Worm (Caenorhabditis elegans) whole organism, L1 larva: ENCODE results near the gene B0416.11.

ENCODE experiments used
- C04F5.9 ChIP-seq: sonication (generic microtip); optimal IDR thresholded peaks from 2 replicates; lab custom pipeline; 2016; ENCODE audit warnings: missing genetic modification characterization, missing compliant biosample characterization
- F16B12.6 ChIP-seq: fragments of 150-350 bp; optimal IDR thresholded peaks from 2 replicates; lab custom pipeline; 2014; ENCODE audit warnings: missing biosample characterization, missing genetic modification characterization
- aha-1 ChIP-seq: fragments of 150-350 bp; optimal IDR thresholded peaks from 2 replicates; lab custom pipeline; 2014; ENCODE audit warnings: missing biosample characterization, missing genetic modification characterization
- alr-1 ChIP-seq: fragments of 200-800 bp; sonication (Bioruptor generic); optimal IDR thresholded peaks from 2 replicates; lab custom pipeline; 2018; ENCODE audit warnings: borderline replicate concordance, mild to moderate bottlenecking, missing genetic modification characterization, missing compliant biosample characterization
- ama-1 ChIP-seq: fragments of 150-350 bp; optimal IDR thresholded peaks from 2 replicates; lab custom pipeline; 2014
- blmp-1 ChIP-seq: fragments of 150-350 bp; optimal IDR thresholded peaks from 2 replicates; lab custom pipeline; 2014; ENCODE audit warnings: missing biosample characterization, missing genetic modification characterization
- ceh-82 ChIP-seq, 3 experiments: fragments of 150-350 bp in 1 of 3; sonication (generic microtip) in 2 of 3; optimal IDR thresholded peaks; 2 replicates each; lab custom pipeline; 2014 to 2017; ENCODE audit warnings: missing biosample characterization in 3 of 3, missing genetic modification characterization in 3 of 3
- ceh-90 ChIP-seq: sonication (generic microtip); optimal IDR thresholded peaks from 2 replicates; lab custom pipeline; 2016; ENCODE audit warnings: missing genetic modification characterization, missing compliant biosample characterization
- ces-1 ChIP-seq: fragments of 150-350 bp; optimal IDR thresholded peaks from 2 replicates; lab custom pipeline; 2014; ENCODE audit warnings: missing biosample characterization, missing genetic modification reagents, missing genetic modification characterization
- dpl-1 ChIP-seq, 3 experiments: fragments of 150-350 bp in 2 of 3; sonication (generic microtip) in 1 of 3; optimal IDR thresholded peaks; 2 replicates each; lab custom pipeline; 2014 to 2017; ENCODE audit warnings: missing biosample characterization in 3 of 3, missing genetic modification characterization in 3 of 3, missing genetic modification reagents in 3 of 3
- efl-3 ChIP-seq: fragments of 200-800 bp; sonication (Bioruptor generic); optimal IDR thresholded peaks from 2 replicates; lab custom pipeline; 2018; ENCODE audit warnings: mild to moderate bottlenecking, missing genetic modification characterization, missing compliant biosample characterization
- egl-13 ChIP-seq: sonication (generic microtip); optimal IDR thresholded peaks from 2 replicates; lab custom pipeline; 2016; ENCODE audit warnings: missing genotype, missing genetic modification reagents, missing genetic modification characterization, missing compliant biosample characterization
- fkh-4 ChIP-seq: sonication (generic microtip); optimal IDR thresholded peaks from 2 replicates; lab custom pipeline; 2016; ENCODE audit warnings: missing compliant biosample characterization, missing genetic modification characterization, borderline replicate concordance
- fkh-8 ChIP-seq: sonication (generic microtip); optimal IDR thresholded peaks from 2 replicates; lab custom pipeline; 2016; ENCODE audit warnings: mild to moderate bottlenecking, missing genetic modification characterization, missing compliant biosample characterization
- fos-1 ChIP-seq: fragments of 150-350 bp; optimal IDR thresholded peaks from 2 replicates; lab custom pipeline; 2014; ENCODE audit warnings: missing biosample characterization, missing genetic modification characterization
- grh-1 ChIP-seq: fragments of 200-800 bp; sonication (Bioruptor generic); IDR thresholded peaks from 2 replicates; pipeline ENCODE4 v1.3.6; 2022; ENCODE audit warnings: missing genetic modification reagents, missing genetic modification characterization, missing compliant biosample characterization
- hlh-17 ChIP-seq: fragments of 200-800 bp; sonication (Bioruptor generic); optimal IDR thresholded peaks from 2 replicates; lab custom pipeline; 2018; ENCODE audit warnings: missing genetic modification characterization, mild to moderate bottlenecking, missing compliant biosample characterization, moderate library complexity, borderline replicate concordance
- irx-1 ChIP-seq: sonication (generic microtip); optimal IDR thresholded peaks from 2 replicates; lab custom pipeline; 2016; ENCODE audit warnings: missing genetic modification characterization, missing compliant biosample characterization
- jun-1 ChIP-seq: fragments of 150-350 bp; optimal IDR thresholded peaks from 2 replicates; lab custom pipeline; 2014; ENCODE audit warnings: missing biosample characterization, missing genetic modification reagents, missing genetic modification characterization
- lin-14 ChIP-seq: fragments of 200-800 bp; sonication (Bioruptor generic); optimal IDR thresholded peaks from 2 replicates; lab custom pipeline; 2018; ENCODE audit warnings: mild to moderate bottlenecking, missing genetic modification characterization, moderate library complexity, missing compliant biosample characterization
- lin-39 ChIP-seq: fragments of 150-350 bp; optimal IDR thresholded peaks from 2 replicates; lab custom pipeline; 2014; ENCODE audit warnings: missing biosample characterization, missing genetic modification reagents, missing genetic modification characterization
- lsy-2 ChIP-seq, 2 experiments: fragments of 150-350 bp; optimal IDR thresholded peaks; 2 replicates each; lab custom pipeline; 2014; ENCODE audit warnings: missing biosample characterization in 2 of 2, missing genetic modification characterization in 2 of 2
- nhr-11 ChIP-seq: fragments of 150-350 bp; optimal IDR thresholded peaks from 2 replicates; lab custom pipeline; 2014; ENCODE audit warnings: missing biosample characterization, missing genetic modification characterization
- nhr-47 ChIP-seq: sonication (generic microtip); optimal IDR thresholded peaks from 2 replicates; lab custom pipeline; 2016; ENCODE audit warnings: mild to moderate bottlenecking, missing genetic modification characterization, moderate library complexity, missing compliant biosample characterization
- nhr-71 ChIP-seq: sonication (generic microtip); optimal IDR thresholded peaks from 2 replicates; lab custom pipeline; 2016; ENCODE audit warnings: mild to moderate bottlenecking, missing genetic modification characterization, moderate library complexity, missing compliant biosample characterization
- nhr-77 ChIP-seq: fragments of 150-350 bp; optimal IDR thresholded peaks from 2 replicates; lab custom pipeline; 2014; ENCODE audit warnings: missing biosample characterization, missing genetic modification characterization
- skn-1 ChIP-seq: fragments of 150-350 bp; optimal IDR thresholded peaks from 2 replicates; lab custom pipeline; 2014; ENCODE audit warnings: missing biosample characterization, missing genetic modification characterization
- sup-37 ChIP-seq: fragments of 200-800 bp; sonication (Bioruptor generic); optimal IDR thresholded peaks from 2 replicates; lab custom pipeline; 2018; ENCODE audit warnings: mild to moderate bottlenecking, missing genetic modification characterization, missing compliant biosample characterization
- swsn-7 ChIP-seq: sonication (generic microtip); optimal IDR thresholded peaks from 2 replicates; lab custom pipeline; 2016; ENCODE audit warnings: missing genetic modification characterization, missing compliant biosample characterization
- tbx-2 ChIP-seq: sonication (generic microtip); optimal IDR thresholded peaks from 2 replicates; lab custom pipeline; 2016; ENCODE audit warnings: missing genetic modification characterization, missing compliant biosample characterization
- unc-130 ChIP-seq: fragments of 150-350 bp; optimal IDR thresholded peaks from 2 replicates; lab custom pipeline; 2017; ENCODE audit warnings: missing biosample characterization, missing genetic modification characterization, inconsistent platforms
- unc-30 ChIP-seq: sonication (generic microtip); optimal IDR thresholded peaks from 2 replicates; lab custom pipeline; 2017; ENCODE audit warnings: missing biosample characterization, missing genetic modification characterization
- unc-62 ChIP-seq: fragments of 150-350 bp; optimal IDR thresholded peaks from 2 replicates; lab custom pipeline; 2014; ENCODE audit warnings: missing biosample characterization, missing genetic modification reagents, missing genetic modification characterization
- unc-86 ChIP-seq: sonication (generic microtip); optimal IDR thresholded peaks from 2 replicates; lab custom pipeline; 2016; ENCODE audit warnings: missing genetic modification characterization, missing compliant biosample characterization
- xbp-1 ChIP-seq: sonication (generic microtip); optimal IDR thresholded peaks from 2 replicates; lab custom pipeline; 2016; ENCODE audit warnings: missing genetic modification characterization, missing compliant biosample characterization
- zag-1 ChIP-seq: fragments of 150-350 bp; optimal IDR thresholded peaks from 2 replicates; lab custom pipeline; 2014; ENCODE audit warnings: missing biosample characterization, missing genetic modification characterization

The B0416.11 gene

ce11 chrX:9283026-9283425 lies at the start of gene B0416.11:
Gene B0416.11, minus strand, starts transcription at chrX:9283126.
- no peak for TF ChIP-seq irx-1
- TF ChIP-seq efl-3 (GFP tag; lab: Kevin White, UChicago), result no peak
- TF ChIP-seq lin-39 (tag; lab: Kevin White, UChicago), result no peak
- TF ChIP-seq fos-1 (tag; lab: Kevin White, UChicago), result no peak
- no peak for TF ChIP-seq jun-1 (tag; lab: Kevin White, UChicago)
- no peak for TF ChIP-seq grh-1
- no peak for TF ChIP-seq F16B12.6 (tag; lab: Kevin White, UChicago)
- TF ChIP-seq tbx-2, result no peak
- no peak for TF ChIP-seq swsn-7 (tag; lab: Kevin White, UChicago)
- no peak for TF ChIP-seq egl-13 (tag; lab: Kevin White, UChicago)
- TF ChIP-seq unc-62 (GFP tag; lab: Kevin White, UChicago), result no peak
- TF ChIP-seq ama-1, result no peak

DNA sequence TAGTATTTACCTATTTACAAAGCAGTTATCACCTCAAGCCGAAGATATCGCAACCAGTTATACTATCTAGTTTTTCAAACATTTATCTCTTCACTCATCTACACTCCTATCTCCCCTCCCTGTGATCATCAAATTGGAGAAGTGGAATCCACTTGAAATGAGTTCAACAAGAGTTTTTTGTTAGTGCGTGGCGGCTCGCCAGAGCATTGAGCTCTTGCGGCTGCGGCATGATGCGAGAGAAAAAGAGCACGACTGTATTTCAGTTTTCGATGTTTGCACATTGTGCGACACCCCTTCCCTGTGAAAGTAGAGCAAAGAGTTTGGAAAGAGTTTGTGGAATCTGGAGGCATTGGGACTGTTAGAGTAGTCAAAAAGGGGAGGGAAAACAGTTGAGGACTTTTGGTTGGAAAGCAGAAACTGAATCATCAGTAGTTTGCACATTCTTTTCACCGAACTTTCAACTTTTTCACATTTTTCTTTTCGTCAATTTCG lies 47.8 kb upstream of the B0416.11 start, which contains the start of gene T20B5.2:
T20B5.2 (plus strand) TSS at position 442 of the 492 bp plus-strand sequence.
- TF ChIP-seq ceh-90 (no peak), blmp-1 (tag; lab: Kevin White, UChicago) (no peak), sup-37 (GFP tag; lab: Kevin White, UChicago) (peak; percentile 26), tbx-2 (peak; percentile 59), ceh-82 (tag; optimal IDR thresholded peaks at IDR 0.05; lab: Kevin White, UChicago) (no peak), nhr-77 (tag; lab: Kevin White, UChicago) (peak; percentile 27), lin-14 (GFP tag; lab: Kevin White, UChicago) (peak; percentile 36), ces-1 (no peak)
- TF ChIP-seq, all 84 proteins: peak for 4

- TF ChIP-seq nhr-47 (tag; lab: Kevin White, UChicago) (peak; percentile 53), fkh-8 (tag; lab: Kevin White, UChicago) (peak; percentile 18), lin-14 (GFP tag; lab: Kevin White, UChicago) (peak; percentile 51), nhr-71 (tag; lab: Kevin White, UChicago) (peak; percentile 31), nhr-11 (tag; lab: Kevin White, UChicago) (no peak)
Measured at ce11 chrX:9324962-9325361, 42.0 kb upstream of the B0416.11 start.

DNA sequence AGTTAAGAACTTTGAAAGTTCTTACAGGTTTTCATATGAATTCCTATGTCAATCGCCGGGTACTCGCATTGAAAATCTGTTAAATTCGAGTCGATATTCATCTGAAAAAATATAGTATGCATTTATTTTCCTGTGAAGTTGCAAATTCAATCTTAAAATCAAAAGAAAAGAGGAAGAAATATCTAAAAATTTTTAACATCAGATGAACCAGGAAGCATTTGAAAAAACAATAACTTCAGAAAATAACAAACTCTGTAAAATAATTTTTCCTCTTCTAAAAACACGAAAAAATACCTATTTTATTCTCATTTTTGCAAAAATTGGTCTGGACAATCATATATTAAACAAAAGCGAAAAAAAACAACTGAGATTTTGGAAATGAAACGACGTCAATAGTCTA lies 36.2 kb upstream of the B0416.11 start, which contains the start of gene npr-7:
npr-7 (minus strand) TSS at position 101 of the 400 bp plus-strand sequence.
- no peak for TF ChIP-seq unc-86 (tag; lab: Kevin White, UChicago)
- TF ChIP-seq C04F5.9, result no peak
- no peak for TF ChIP-seq fkh-4 (tag; lab: Kevin White, UChicago)
- no peak for TF ChIP-seq skn-1 (tag; lab: Kevin White, UChicago)
- TF ChIP-seq unc-130 (tag; lab: Kevin White, UChicago), result no peak
- no peak for TF ChIP-seq tbx-2
- no peak for TF ChIP-seq xbp-1
- TF ChIP-seq ceh-90, result no peak
- no peak for TF ChIP-seq alr-1 (tag; lab: Kevin White, UChicago)
- no peak for TF ChIP-seq lsy-2 (tag; optimal IDR thresholded peaks at IDR 0.05; lab: Kevin White, UChicago)
- no peak for TF ChIP-seq sup-37 (GFP tag; lab: Kevin White, UChicago)
- TF ChIP-seq unc-30 (tag; lab: Kevin White, UChicago), result no peak
- TF ChIP-seq hlh-17, result no peak
- no peak for TF ChIP-seq fkh-8 (tag; lab: Kevin White, UChicago)
- TF ChIP-seq dpl-1 (GFP tag; optimal IDR thresholded peaks at IDR 0.05; lab: Kevin White, UChicago), result no peak
- no peak for TF ChIP-seq aha-1
- TF ChIP-seq zag-1 (tag; lab: Kevin White, UChicago), result no peak
